Fruit fly (Drosophila melanogaster) whole organism, larva: ENCODE results near the gene Ndc80.
A peak's percentile ranks its signal among the peaks of the same experiment; 100 is the strongest.

ENCODE experiments used
- noc ChIP-seq: fragments of 200-800 bp; sonication (Bioruptor generic); optimal IDR thresholded peaks from 3 replicates; lab custom pipeline; 2019; ENCODE audit warnings: missing biosample characterization, mild to moderate bottlenecking, missing genetic modification characterization, moderate library complexity

Gene Ndc80

dm6 chrX:13611884-13612283 is at the start of gene Ndc80, which contains the start of gene BthD:
TSS of gene Ndc80 (minus strand) at chrX:13612062.
TSS of gene BthD (plus strand) at chrX:13612131.
- no peak for TF ChIP-seq noc

dm6 chrX:13651170-13651569 is 39.3 kb upstream of the Ndc80 start:
- no peak for TF ChIP-seq noc

dm6 chrX:13649801-13650200 is 37.9 kb upstream of the Ndc80 start:
- TF ChIP-seq noc = no peak

- TF ChIP-seq noc = no peak
Observed at dm6 chrX:13648819-13649218, 37.0 kb upstream of the Ndc80 start.

- TF ChIP-seq noc = no peak
Observed at dm6 chrX:13646175-13646574, 34.3 kb upstream of the Ndc80 start.

- no peak for TF ChIP-seq noc
Observed at dm6 chrX:13644696-13645393, 33.0 kb upstream of the Ndc80 start.

dm6 chrX:13643961-13644360 is 32.1 kb upstream of the Ndc80 start:
- TF ChIP-seq noc = no peak

dm6 chrX:13641891-13642617 is 30.2 kb upstream of the Ndc80 start:
- no peak for TF ChIP-seq noc

dm6 chrX:13641115-13641890 is 29.4 kb upstream of the Ndc80 start:
- TF ChIP-seq noc = peak; percentile 93

- TF ChIP-seq noc = no peak
Observed at dm6 chrX:13640692-13641011, 28.8 kb upstream of the Ndc80 start.

dm6 chrX:13639998-13640691 is 28.3 kb upstream of the Ndc80 start:
- TF ChIP-seq noc = peak; percentile 95

dm6 chrX:13637588-13637987 is 25.7 kb upstream of the Ndc80 start:
- TF ChIP-seq noc = no peak

- peak; percentile 57 for TF ChIP-seq noc
Observed at dm6 chrX:13636810-13637209, 24.9 kb upstream of the Ndc80 start.

- no peak for TF ChIP-seq noc
Observed at dm6 chrX:13635000-13635368, 23.1 kb upstream of the Ndc80 start.

- TF ChIP-seq noc = peak; percentile 91
Observed at dm6 chrX:13634254-13634999, 22.6 kb upstream of the Ndc80 start.

dm6 chrX:13633298-13633891 is 21.5 kb upstream of the Ndc80 start:
- no peak for TF ChIP-seq noc
